Fruit fly (Drosophila melanogaster) whole organism, prepupa: Measurements from ENCODE around the gene stv.

ENCODE experiments used
- Blimp-1 ChIP-seq: fragments of 200-800 bp; sonication (Bioruptor generic); optimal IDR thresholded peaks from 3 replicates; lab custom pipeline; 2017; ENCODE audit warnings: missing biosample characterization, missing genetic modification characterization, mild to moderate bottlenecking, moderate library complexity, missing genetic modification reagents
- CG10669 ChIP-seq: fragments of 200-800 bp; sonication (Bioruptor generic); optimal IDR thresholded peaks from 3 replicates; lab custom pipeline; 2018; ENCODE audit warnings: missing biosample characterization, mild to moderate bottlenecking, missing genetic modification characterization, moderate library complexity
- CG11294 ChIP-seq: fragments of 200-800 bp; sonication (Bioruptor generic); IDR thresholded peaks from 2 replicates; pipeline ENCODE4 v1.3.6; 2022; ENCODE audit warnings: missing biosample characterization, missing genetic modification characterization
- CG11902 ChIP-seq: fragments of 200-800 bp; sonication (Bioruptor generic); optimal IDR thresholded peaks from 3 replicates; lab custom pipeline; 2016; ENCODE audit warnings: missing biosample characterization, missing genetic modification characterization
- CG15336 ChIP-seq: fragments of 200-800 bp; sonication (Bioruptor generic); IDR thresholded peaks from 2 replicates; pipeline ENCODE4 v1.3.6; 2022; ENCODE audit warnings: missing biosample characterization, missing genetic modification characterization
- CG1621 ChIP-seq: fragments of 200-800 bp; sonication (Bioruptor generic); optimal IDR thresholded peaks from 3 replicates; lab custom pipeline; 2018; ENCODE audit warnings: missing biosample characterization, mild to moderate bottlenecking, missing genetic modification characterization
- CG16779 ChIP-seq: fragments of 200-800 bp; sonication (Bioruptor generic); optimal IDR thresholded peaks from 3 replicates; lab custom pipeline; 2017; ENCODE audit warnings: missing biosample characterization, mild to moderate bottlenecking, missing genetic modification characterization
- CG3032 ChIP-seq: fragments of 200-800 bp; optimal IDR thresholded peaks from 2 replicates; lab custom pipeline; 2019; ENCODE audit warnings: missing biosample characterization, mild to moderate bottlenecking, missing genetic modification characterization, moderate library complexity
- CG34406 ChIP-seq: fragments of 200-800 bp; sonication (Bioruptor generic); optimal IDR thresholded peaks from 3 replicates; lab custom pipeline; 2016; ENCODE audit warnings: missing biosample characterization, missing genetic modification characterization
- CG3919 ChIP-seq: fragments of 200-800 bp; sonication (Bioruptor generic); optimal IDR thresholded peaks from 3 replicates; lab custom pipeline; 2016; ENCODE audit warnings: missing biosample characterization, missing genetic modification characterization
- CG4318 ChIP-seq: fragments of 200-800 bp; sonication (Bioruptor generic); optimal IDR thresholded peaks from 3 replicates; lab custom pipeline; 2017; ENCODE audit warnings: missing biosample characterization, mild to moderate bottlenecking, missing genetic modification characterization
- CG6163 ChIP-seq: fragments of 200-800 bp; sonication (Bioruptor generic); IDR thresholded peaks from 3 replicates; pipeline ENCODE4 v1.3.6; 2022; ENCODE audit warnings: missing biosample characterization, missing genetic modification characterization
- CG6792 ChIP-seq: fragments of 200-800 bp; sonication (Bioruptor generic); optimal IDR thresholded peaks from 3 replicates; lab custom pipeline; 2016; ENCODE audit warnings: missing biosample characterization, missing genetic modification characterization
- CG6808 ChIP-seq: fragments of 200-800 bp; sonication (Bioruptor generic); optimal IDR thresholded peaks from 3 replicates; lab custom pipeline; 2017; ENCODE audit warnings: missing biosample characterization, missing genetic modification characterization, mild to moderate bottlenecking, moderate library complexity, missing genetic modification reagents
- CG6854 ChIP-seq: fragments of 200-800 bp; sonication (Bioruptor generic); optimal IDR thresholded peaks from 2 replicates; lab custom pipeline; 2017; ENCODE audit warnings: missing biosample characterization, mild to moderate bottlenecking, missing genetic modification characterization
- CG7368 ChIP-seq: fragments of 200-800 bp; sonication (Bioruptor generic); optimal IDR thresholded peaks from 3 replicates; lab custom pipeline; 2016; ENCODE audit warnings: missing biosample characterization, missing genetic modification characterization
- CG8319 ChIP-seq: fragments of 200-800 bp; sonication (Bioruptor generic); optimal IDR thresholded peaks from 3 replicates; lab custom pipeline; 2016; ENCODE audit warnings: missing biosample characterization, missing genetic modification characterization
- CG8632 ChIP-seq: fragments of 200-800 bp; sonication (Bioruptor generic); optimal IDR thresholded peaks from 3 replicates; lab custom pipeline; 2016; ENCODE audit warnings: missing biosample characterization, missing genetic modification characterization
- CG9139 ChIP-seq: fragments of 200-800 bp; sonication (Bioruptor generic); optimal IDR thresholded peaks from 3 replicates; lab custom pipeline; 2017; ENCODE audit warnings: missing biosample characterization, mild to moderate bottlenecking, missing genetic modification characterization
- Eip78C ChIP-seq: fragments of 200-800 bp; sonication (Bioruptor generic); peaks from one replicate; lab custom pipeline; 2016; ENCODE audit warnings: missing biosample characterization, missing genetic modification characterization
- Ets96B ChIP-seq: fragments of 200-800 bp; optimal IDR thresholded peaks from 2 replicates; lab custom pipeline; 2019; ENCODE audit warnings: missing biosample characterization, mild to moderate bottlenecking, missing genetic modification characterization, moderate library complexity
- Gug ChIP-seq: fragments of 200-800 bp; sonication (Bioruptor generic); IDR thresholded peaks from 2 replicates; pipeline ENCODE4 v1.3.6; 2022; ENCODE audit warnings: missing biosample characterization, missing genetic modification characterization
- Hr38 ChIP-seq: sonication (Bioruptor generic); optimal IDR thresholded peaks from 2 replicates; lab custom pipeline; 2016; ENCODE audit warnings: missing biosample characterization, missing genetic modification characterization
- Hr39 ChIP-seq: fragments of 200-800 bp; sonication (Bioruptor generic); optimal IDR thresholded peaks from 2 replicates; lab custom pipeline; 2016; ENCODE audit warnings: missing biosample characterization, missing genetic modification characterization
- Hr4 ChIP-seq: fragments of 200-800 bp; sonication (Bioruptor generic); optimal IDR thresholded peaks from 3 replicates; lab custom pipeline; 2016; ENCODE audit warnings: missing biosample characterization, missing genetic modification characterization
- Lpt ChIP-seq: fragments of 200-800 bp; sonication (Bioruptor generic); optimal IDR thresholded peaks from 3 replicates; lab custom pipeline; 2016; ENCODE audit warnings: missing biosample characterization, missing genetic modification characterization
- Met ChIP-seq: fragments of 200-800 bp; sonication (Bioruptor generic); optimal IDR thresholded peaks from 3 replicates; lab custom pipeline; 2016; ENCODE audit warnings: missing biosample characterization, missing genetic modification characterization
- OdsH ChIP-seq: fragments of 200-800 bp; sonication (Bioruptor generic); optimal IDR thresholded peaks from 3 replicates; lab custom pipeline; 2016; ENCODE audit warnings: missing biosample characterization, missing genetic modification characterization
- Smox ChIP-seq: fragments of 200-800 bp; sonication (Bioruptor generic); optimal IDR thresholded peaks from 3 replicates; lab custom pipeline; 2016; ENCODE audit warnings: missing biosample characterization, missing genetic modification characterization
- Sox102F ChIP-seq: fragments of 200-800 bp; sonication (Bioruptor generic); optimal IDR thresholded peaks from 2 replicates; lab custom pipeline; 2016; ENCODE audit warnings: missing biosample characterization, mild to moderate bottlenecking, missing genetic modification characterization
- Sox14 ChIP-seq: fragments of 200-800 bp; sonication (Bioruptor generic); optimal IDR thresholded peaks from 3 replicates; lab custom pipeline; 2016; ENCODE audit warnings: missing biosample characterization, missing genetic modification characterization
- Sox15 ChIP-seq: fragments of 200-800 bp; sonication (Bioruptor generic); optimal IDR thresholded peaks from 3 replicates; lab custom pipeline; 2016; ENCODE audit warnings: missing biosample characterization, missing genetic modification characterization
- achi ChIP-seq: fragments of 200-800 bp; sonication (Bioruptor generic); optimal IDR thresholded peaks from 3 replicates; lab custom pipeline; 2016; ENCODE audit warnings: missing biosample characterization, missing genetic modification characterization
- acj6 ChIP-seq: fragments of 200-800 bp; sonication (Bioruptor generic); optimal IDR thresholded peaks from 3 replicates; lab custom pipeline; 2016; ENCODE audit warnings: missing biosample characterization, missing genetic modification characterization
- cyc ChIP-seq: fragments of 200-800 bp; sonication (Bioruptor generic); optimal IDR thresholded peaks from 3 replicates; lab custom pipeline; 2016; ENCODE audit warnings: missing biosample characterization, missing genetic modification characterization
- dsx ChIP-seq: fragments of 200-800 bp; optimal IDR thresholded peaks from 3 replicates; lab custom pipeline; 2019; ENCODE audit warnings: missing biosample characterization, mild to moderate bottlenecking, missing genetic modification characterization, moderate library complexity; ENCODE audit not compliant: poor library complexity, severe bottlenecking
- eg ChIP-seq: fragments of 200-800 bp; sonication (Bioruptor generic); IDR thresholded peaks from 3 replicates; pipeline ENCODE4 v1.3.6; 2022; ENCODE audit warnings: missing biosample characterization, missing genetic modification characterization
- esn ChIP-seq: fragments of 200-800 bp; sonication (Bioruptor generic); optimal IDR thresholded peaks from 2 replicates; lab custom pipeline; 2016; ENCODE audit warnings: missing biosample characterization, mild to moderate bottlenecking, missing genetic modification characterization, moderate library complexity
- fd59A ChIP-seq: fragments of 200-800 bp; sonication (Bioruptor generic); optimal IDR thresholded peaks from 2 replicates; lab custom pipeline; 2017; ENCODE audit warnings: missing biosample characterization, mild to moderate bottlenecking, missing genetic modification characterization, missing genetic modification reagents
- fd85E ChIP-seq: fragments of 200-800 bp; sonication (Bioruptor generic); optimal IDR thresholded peaks from 3 replicates; lab custom pipeline; 2016; ENCODE audit warnings: missing biosample characterization, missing genetic modification characterization
- fkh ChIP-seq: fragments of 200-800 bp; sonication (Bioruptor generic); optimal IDR thresholded peaks from 3 replicates; lab custom pipeline; 2017; ENCODE audit warnings: missing biosample characterization, mild to moderate bottlenecking, missing genetic modification characterization, moderate library complexity
- lz ChIP-seq: fragments of 200-800 bp; sonication (Bioruptor generic); optimal IDR thresholded peaks from 3 replicates; lab custom pipeline; 2016; ENCODE audit warnings: missing biosample characterization, missing genetic modification characterization
- net ChIP-seq: fragments of 200-800 bp; sonication (Bioruptor generic); optimal IDR thresholded peaks from 3 replicates; lab custom pipeline; 2016; ENCODE audit warnings: missing biosample characterization, missing genetic modification characterization
- pdm3 ChIP-seq: fragments of 200-800 bp; sonication (Bioruptor generic); optimal IDR thresholded peaks from 3 replicates; lab custom pipeline; 2016; ENCODE audit warnings: missing biosample characterization, missing genetic modification characterization
- salr ChIP-seq, 2 experiments: fragments of 200-800 bp; sonication (Bioruptor generic); optimal IDR thresholded peaks; 3 replicates each; lab custom pipeline; 2016 to 2018; ENCODE audit warnings: missing biosample characterization in 2 of 2, missing genetic modification characterization in 2 of 2, mild to moderate bottlenecking in 1 of 2
- spab ChIP-seq: fragments of 200-800 bp; sonication (Bioruptor generic); optimal IDR thresholded peaks from 2 replicates; lab custom pipeline; 2017; ENCODE audit warnings: missing biosample characterization, mild to moderate bottlenecking, missing genetic modification characterization, missing genetic modification reagents
- ss ChIP-seq, 2 experiments: fragments of 200-800 bp; sonication (Bioruptor generic); optimal IDR thresholded peaks; 2 replicates in 1 of 2; 3 replicates in 1 of 2; lab custom pipeline; 2017 to 2018; ENCODE audit warnings: mild to moderate bottlenecking in 2 of 2, missing biosample characterization in 2 of 2, missing genetic modification characterization in 2 of 2, moderate library complexity in 1 of 2
- topi ChIP-seq: fragments of 200-800 bp; sonication (Bioruptor generic); optimal IDR thresholded peaks from 3 replicates; lab custom pipeline; 2016; ENCODE audit warnings: missing biosample characterization, missing genetic modification characterization
- vri ChIP-seq: fragments of 200-800 bp; sonication (Bioruptor generic); optimal IDR thresholded peaks from 3 replicates; lab custom pipeline; 2016; ENCODE audit warnings: missing biosample characterization, mild to moderate bottlenecking, missing genetic modification characterization

Gene stv

DNA sequence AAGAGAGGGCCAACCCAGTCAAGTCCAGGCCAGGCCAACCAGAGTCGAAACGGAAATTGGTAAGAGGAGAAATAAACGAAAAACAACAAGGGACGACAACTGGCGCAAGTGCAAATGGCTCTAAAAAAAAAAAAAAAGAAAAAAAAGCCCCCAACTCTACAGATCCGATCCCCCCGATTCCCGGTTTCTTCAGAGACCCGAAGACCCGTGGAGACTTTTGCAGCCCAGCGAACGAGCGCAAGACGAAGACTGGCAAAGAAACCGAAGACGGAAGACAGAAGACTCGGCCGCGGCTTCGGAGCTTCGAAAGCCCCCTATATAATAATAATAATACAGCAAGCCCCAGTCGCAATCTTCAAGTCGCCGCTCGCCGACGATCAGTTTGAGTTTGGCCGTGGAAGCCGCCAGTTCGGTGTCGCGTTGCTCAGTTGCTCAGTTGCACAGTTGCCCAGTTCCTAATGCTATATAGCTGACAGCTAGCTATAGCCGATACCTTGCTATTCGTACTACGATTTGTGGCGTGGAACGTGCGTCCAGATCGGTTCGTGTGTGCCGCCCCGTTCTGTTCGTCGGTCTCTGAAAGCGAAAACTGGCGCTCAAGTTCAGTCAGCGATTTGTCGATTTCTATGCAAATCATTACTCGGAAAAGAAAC lies 17.1 kb downstream of the stv start (continued):
- TF ChIP-seq Lpt (GFP tag; lab: Kevin White, UChicago) = peak; percentile 55
- peak; percentile 39 for TF ChIP-seq pdm3 (GFP tag; lab: Kevin White, UChicago)
- TF ChIP-seq dsx (GFP tag; lab: Kevin White, UChicago) = peak; percentile 40
- no peak for TF ChIP-seq Hr39 (GFP tag; lab: Kevin White, UChicago)
- peak; percentile 68 for TF ChIP-seq eg (GFP tag; lab: Robert Waterston, UW)
- TF ChIP-seq fd85E (GFP tag; lab: Kevin White, UChicago) = peak; percentile 49
- peak; percentile 72 for TF ChIP-seq spab
- peak; percentile 48 for TF ChIP-seq CG1621 (tag; lab: Kevin White, UChicago)
- peak; percentile 88 for TF ChIP-seq Eip78C (GFP tag; lab: Kevin White, UChicago)
- TF ChIP-seq net (GFP tag; lab: Kevin White, UChicago) = peak; percentile 72
- peak; percentile 20 for TF ChIP-seq Met (GFP tag; lab: Kevin White, UChicago)
- TF ChIP-seq Sox15 = no peak
- peak; percentile 56 for TF ChIP-seq esn
- peak; percentile 63 for TF ChIP-seq CG8632
- TF ChIP-seq Blimp-1 = peak; percentile 32
- no peak for TF ChIP-seq Hr38 (GFP tag; lab: Kevin White, UChicago)
- TF ChIP-seq CG11902 (GFP tag; lab: Kevin White, UChicago) = no peak
- peak; percentile 59 for TF ChIP-seq CG3919
- peak; percentile 67 for TF ChIP-seq CG15336 (GFP tag; lab: Robert Waterston, UW)
- TF ChIP-seq fkh = no peak
- TF ChIP-seq CG4318 = no peak
- no peak for TF ChIP-seq Gug (GFP tag; lab: Robert Waterston, UW)
- peak; percentile 88 to 89 for TF ChIP-seq ss (GFP tag; optimal IDR thresholded peaks at IDR 0.05; lab: Kevin White, UChicago)
- peak; percentile 62 for TF ChIP-seq CG6854
- peak; percentile 93 for TF ChIP-seq CG6163 (GFP tag; lab: Robert Waterston, UW)
- TF ChIP-seq CG9139 (GFP tag; lab: Kevin White, UChicago) = peak; percentile 88
- peak; percentile 35 for TF ChIP-seq Sox14 (GFP tag; lab: Kevin White, UChicago)
- peak; percentile 9 for TF ChIP-seq acj6
- no peak for TF ChIP-seq cyc (GFP tag; lab: Kevin White, UChicago)
- TF ChIP-seq Hr4 (GFP tag; lab: Kevin White, UChicago) = no peak
- peak; percentile 32 for TF ChIP-seq Ets96B
- peak; percentile 33 for TF ChIP-seq achi (GFP tag; lab: Kevin White, UChicago)
- no peak for TF ChIP-seq lz (GFP tag; lab: Kevin White, UChicago)
- no peak for TF ChIP-seq CG11294 (GFP tag; lab: Robert Waterston, UW)

DNA sequence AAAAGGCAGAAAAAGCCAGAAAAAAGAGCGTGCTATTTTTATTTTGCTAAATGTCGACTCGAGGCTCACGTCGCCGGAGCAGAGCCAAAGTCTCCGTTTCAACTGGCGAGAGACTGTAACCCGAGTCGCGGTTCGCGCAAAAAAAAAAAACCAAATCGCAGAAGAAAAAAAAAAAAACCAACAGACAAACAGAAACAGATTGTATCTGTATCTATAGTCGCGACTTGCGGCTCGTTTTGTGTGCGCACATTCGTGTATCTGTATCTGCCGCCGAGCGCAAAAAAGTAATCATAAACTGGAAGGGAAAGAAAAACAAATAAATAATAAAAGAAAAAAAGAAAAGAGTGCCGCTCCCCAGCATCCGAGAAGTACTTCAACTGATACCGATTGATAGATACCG lies 17.7 kb downstream of the stv start:
- TF ChIP-seq vri (GFP tag; lab: Kevin White, UChicago) (peak; percentile 67), ss (GFP tag; optimal IDR thresholded peaks at IDR 0.05; lab: Kevin White, UChicago) (peak; percentile 94), CG7368 (GFP tag; lab: Kevin White, UChicago) (peak; percentile 66), OdsH (peak; percentile 39), CG6808 (GFP tag; lab: Kevin White, UChicago) (peak; percentile 94), Sox102F (GFP tag; lab: Kevin White, UChicago) (no peak), CG34406 (GFP tag; lab: Kevin White, UChicago) (peak; percentile 54), Met (GFP tag; lab: Kevin White, UChicago) (no peak), CG6792 (GFP tag; lab: Kevin White, UChicago) (peak; percentile 63), fd85E (GFP tag; lab: Kevin White, UChicago) (no peak), CG10669 (GFP tag; lab: Kevin White, UChicago) (peak; percentile 76), Sox14 (GFP tag; lab: Kevin White, UChicago) (peak; percentile 65), CG3032 (tag; lab: Kevin White, UChicago) (peak; percentile 74), Hr39 (GFP tag; lab: Kevin White, UChicago) (no peak), CG11902 (GFP tag; lab: Kevin White, UChicago) (no peak), CG8319 (GFP tag; lab: Kevin White, UChicago) (peak; percentile 43), Hr38 (GFP tag; lab: Kevin White, UChicago) (peak; percentile 56), Smox (no peak), CG9139 (GFP tag; lab: Kevin White, UChicago) (peak; percentile 94), net (GFP tag; lab: Kevin White, UChicago) (peak; percentile 90), CG11294 (GFP tag; lab: Robert Waterston, UW) (peak; percentile 30; the same call in 1 of the 2 replicates), topi (GFP tag; lab: Kevin White, UChicago) (peak; percentile 22), lz (GFP tag; lab: Kevin White, UChicago) (no peak), CG6163 (GFP tag; lab: Robert Waterston, UW) (peak; percentile 97), achi (GFP tag; lab: Kevin White, UChicago) (peak; percentile 72), salr (GFP tag; optimal IDR thresholded peaks at IDR 0.05; lab: Kevin White, UChicago) (peak; percentile 52 to 89), CG16779 (peak; percentile 95), fd59A (GFP tag; lab: Kevin White, UChicago) (peak; percentile 69)
